Fruit fly (Drosophila melanogaster) whole organism, prepupa: ENCODE data around the gene bark.

Experiments used
- CG11762 ChIP-seq: fragments of 200-800 bp; sonication (Bioruptor generic); optimal IDR thresholded peaks from 3 replicates; lab custom pipeline; 2016; ENCODE audit warnings: missing biosample characterization, missing genetic modification characterization; ENCODE audit not compliant: insufficient read depth
- CG15336 ChIP-seq: fragments of 200-800 bp; sonication (Bioruptor generic); IDR thresholded peaks from 2 replicates; pipeline ENCODE4 v1.3.6; 2022; ENCODE audit warnings: missing biosample characterization, missing genetic modification characterization
- pdm3 ChIP-seq: fragments of 200-800 bp; sonication (Bioruptor generic); optimal IDR thresholded peaks from 3 replicates; lab custom pipeline; 2016; ENCODE audit warnings: missing biosample characterization, missing genetic modification characterization
- ss ChIP-seq, 2 experiments: fragments of 200-800 bp; sonication (Bioruptor generic); optimal IDR thresholded peaks; 2 replicates in 1 of 2; 3 replicates in 1 of 2; lab custom pipeline; 2017 to 2018; ENCODE audit warnings: mild to moderate bottlenecking in 2 of 2, missing biosample characterization in 2 of 2, missing genetic modification characterization in 2 of 2, moderate library complexity in 1 of 2
- svp ChIP-seq: fragments of 200-800 bp; sonication (Bioruptor generic); peaks from one replicate; lab custom pipeline; 2016; ENCODE audit warnings: missing biosample characterization, missing genetic modification characterization

dm6 chr2L:3851308-3851707, 64.3 kb downstream of the bark start:
- TF ChIP-seq ss (GFP tag; optimal IDR thresholded peaks at IDR 0.05; lab: Kevin White, UChicago) (no peak), pdm3 (GFP tag; lab: Kevin White, UChicago) (no peak), CG15336 (GFP tag; lab: Robert Waterston, UW) (no peak), svp (GFP tag; lab: Kevin White, UChicago) (peak; percentile 37), CG11762 (GFP tag; lab: Kevin White, UChicago) (no peak)
